Worm (Caenorhabditis elegans) whole organism, late embryonic: Measurements from ENCODE around the gene gst-29.
A peak's percentile ranks its signal among the peaks of the same experiment; 100 is the strongest.

Experiments
- C08G9.2 ChIP-seq: sonication (generic microtip); optimal IDR thresholded peaks from 2 replicates; lab custom pipeline; 2016; ENCODE audit warnings: mild to moderate bottlenecking, missing genetic modification characterization, moderate library complexity, missing compliant biosample characterization
- C38D4.7 ChIP-seq: fragments of 200-800 bp; sonication (Bioruptor generic); optimal IDR thresholded peaks from 2 replicates; lab custom pipeline; 2018; ENCODE audit warnings: mild to moderate bottlenecking, missing genetic modification characterization, moderate library complexity, missing compliant biosample characterization
- K09A11.1 ChIP-seq: sonication (generic microtip); optimal IDR thresholded peaks from 2 replicates; lab custom pipeline; 2017; ENCODE audit warnings: antibody characterized with exemption, mild to moderate bottlenecking, missing genetic modification characterization, missing compliant biosample characterization; ENCODE audit not compliant: insufficient read depth
- ceh-18 ChIP-seq: sonication (generic microtip); optimal IDR thresholded peaks from 2 replicates; lab custom pipeline; 2016; ENCODE audit warnings: missing genetic modification characterization, missing compliant biosample characterization
- ceh-2 ChIP-seq: sonication (generic microtip); optimal IDR thresholded peaks from 2 replicates; lab custom pipeline; 2016; ENCODE audit warnings: missing genotype, missing genetic modification characterization, missing compliant biosample characterization
- ceh-22 ChIP-seq: sonication (generic microtip); optimal IDR thresholded peaks from 2 replicates; lab custom pipeline; 2017; ENCODE audit warnings: missing biosample characterization, missing genetic modification characterization
- ceh-24 ChIP-seq: sonication (generic microtip); optimal IDR thresholded peaks from 2 replicates; lab custom pipeline; 2016; ENCODE audit warnings: mild to moderate bottlenecking, missing genetic modification characterization, missing compliant biosample characterization
- ceh-30 ChIP-seq: fragments of 150-350 bp; optimal IDR thresholded peaks from 2 replicates; lab custom pipeline; 2014; ENCODE audit warnings: missing biosample characterization, missing genetic modification characterization
- ceh-31 ChIP-seq: sonication (generic microtip); optimal IDR thresholded peaks from 2 replicates; lab custom pipeline; 2016; ENCODE audit warnings: missing genetic modification characterization, missing compliant biosample characterization
- ceh-34 ChIP-seq: sonication (generic microtip); optimal IDR thresholded peaks from 2 replicates; lab custom pipeline; 2016; ENCODE audit warnings: mild to moderate bottlenecking, missing genetic modification characterization, missing compliant biosample characterization
- che-1 ChIP-seq: sonication (generic microtip); optimal IDR thresholded peaks from 2 replicates; lab custom pipeline; 2016; ENCODE audit warnings: mild to moderate bottlenecking, missing genetic modification characterization, missing compliant biosample characterization
- dmd-4 ChIP-seq: sonication (generic microtip); optimal IDR thresholded peaks from 2 replicates; lab custom pipeline; 2016; ENCODE audit warnings: borderline replicate concordance, missing genetic modification characterization, missing compliant biosample characterization
- dve-1 ChIP-seq: sonication (generic microtip); optimal IDR thresholded peaks from 2 replicates; lab custom pipeline; 2017; ENCODE audit warnings: antibody characterized with exemption, mild to moderate bottlenecking, missing genetic modification characterization, missing compliant biosample characterization
- elt-4 ChIP-seq: sonication (generic microtip); optimal IDR thresholded peaks from 2 replicates; lab custom pipeline; 2016; ENCODE audit warnings: missing genetic modification characterization, missing compliant biosample characterization
- eyg-1 ChIP-seq: sonication (generic microtip); optimal IDR thresholded peaks from 2 replicates; lab custom pipeline; 2016; ENCODE audit warnings: missing genotype, missing genetic modification characterization, missing compliant biosample characterization
- fax-1 ChIP-seq: sonication (generic microtip); optimal IDR thresholded peaks from 2 replicates; lab custom pipeline; 2016; ENCODE audit warnings: missing genotype, missing genetic modification characterization, missing compliant biosample characterization
- fkh-6 ChIP-seq: sonication (generic microtip); optimal IDR thresholded peaks from 2 replicates; lab custom pipeline; 2016; ENCODE audit warnings: missing genetic modification characterization, missing compliant biosample characterization
- gmeb-2 ChIP-seq: sonication (generic microtip); optimal IDR thresholded peaks from 2 replicates; lab custom pipeline; 2016; ENCODE audit warnings: missing genetic modification characterization, inconsistent platforms, missing compliant biosample characterization
- hlh-8 ChIP-seq: sonication (generic microtip); optimal IDR thresholded peaks from 2 replicates; lab custom pipeline; 2016; ENCODE audit warnings: missing genotype, missing genetic modification characterization, missing compliant biosample characterization
- lim-6 ChIP-seq: sonication (generic microtip); optimal IDR thresholded peaks from 2 replicates; lab custom pipeline; 2016; ENCODE audit warnings: missing genetic modification characterization, missing compliant biosample characterization
- madf-2 ChIP-seq: sonication (generic microtip); optimal IDR thresholded peaks from 2 replicates; lab custom pipeline; 2017; ENCODE audit warnings: missing genetic modification characterization, missing compliant biosample characterization
- mec-3 ChIP-seq: sonication (generic microtip); optimal IDR thresholded peaks from 2 replicates; lab custom pipeline; 2016; ENCODE audit warnings: borderline replicate concordance, missing genetic modification characterization, missing compliant biosample characterization
- nhr-11 ChIP-seq: fragments of 150-350 bp; optimal IDR thresholded peaks from 2 replicates; lab custom pipeline; 2014; ENCODE audit warnings: missing biosample characterization, missing genetic modification characterization
- npax-4 ChIP-seq: sonication (generic microtip); optimal IDR thresholded peaks from 2 replicates; lab custom pipeline; 2016; ENCODE audit warnings: missing genetic modification characterization, missing compliant biosample characterization
- pat-9 ChIP-seq: fragments of 200-800 bp; sonication (Bioruptor generic); optimal IDR thresholded peaks from 2 replicates; lab custom pipeline; 2018; ENCODE audit warnings: mild to moderate bottlenecking, missing genetic modification characterization, moderate library complexity, missing compliant biosample characterization
- pax-1 ChIP-seq: fragments of 150-350 bp; optimal IDR thresholded peaks from 2 replicates; lab custom pipeline; 2014; ENCODE audit warnings: missing biosample characterization, missing genetic modification characterization
- pha-2 ChIP-seq: sonication (generic microtip); optimal IDR thresholded peaks from 2 replicates; lab custom pipeline; 2017; ENCODE audit warnings: mild to moderate bottlenecking, missing genetic modification characterization, missing compliant biosample characterization
- pha-4 ChIP-seq: fragments of 150-350 bp; optimal IDR thresholded peaks from 2 replicates; lab custom pipeline; 2018; ENCODE audit warnings: missing biosample characterization, missing genetic modification reagents, missing genetic modification characterization
- sdc-2 ChIP-seq: sonication (generic microtip); optimal IDR thresholded peaks from 2 replicates; lab custom pipeline; 2016; ENCODE audit warnings: missing genotype, missing genetic modification characterization, missing compliant biosample characterization
- sox-4 ChIP-seq: sonication (generic microtip); optimal IDR thresholded peaks from 2 replicates; lab custom pipeline; 2017; ENCODE audit warnings: mild to moderate bottlenecking, missing genetic modification characterization, inconsistent platforms, missing compliant biosample characterization
- tbx-2 ChIP-seq: sonication (generic microtip); optimal IDR thresholded peaks from 2 replicates; lab custom pipeline; 2016; ENCODE audit warnings: missing genetic modification characterization, missing compliant biosample characterization
- tbx-7 ChIP-seq: sonication (generic microtip); optimal IDR thresholded peaks from 2 replicates; lab custom pipeline; 2016; ENCODE audit warnings: missing genotype, missing genetic modification characterization, missing compliant biosample characterization
- ttx-3 ChIP-seq: sonication (generic microtip); optimal IDR thresholded peaks from 2 replicates; lab custom pipeline; 2016; ENCODE audit warnings: missing genetic modification reagents, missing genetic modification characterization, missing compliant biosample characterization
- unc-3 ChIP-seq, 2 experiments: fragments of 200-800 bp in 1 of 2; sonication (Bioruptor generic) in 1 of 2; sonication (generic microtip) in 1 of 2; conservative IDR thresholded peaks in 1 of 2; optimal IDR thresholded peaks in 1 of 2; 2 replicates each; pipeline versions ENCODE4 v1.3.6 to Lab custom; 2016 to 2022; ENCODE audit warnings: missing compliant biosample characterization in 2 of 2, missing genetic modification characterization in 2 of 2, missing genetic modification reagents in 1 of 2
- zip-5 ChIP-seq: sonication (generic microtip); optimal IDR thresholded peaks from 2 replicates; lab custom pipeline; 2016; ENCODE audit warnings: missing genetic modification characterization, missing compliant biosample characterization

gst-29 gene

ce11 chrII:15164453-15164852 lies 5.2 kb downstream of the gst-29 start, which contains the start of gene gst-26:
Gene gst-26, minus strand, starts transcription at chrII:15164553.
- TF ChIP-seq pat-9 (no peak), sdc-2 (no peak), ceh-2 (no peak), unc-3 (GFP tag; conservative IDR thresholded peaks at IDR 0.05; lab: Robert Waterston, UW) (no peak), unc-3 (tag; optimal IDR thresholded peaks at IDR 0.05; lab: Kevin White, UChicago) (no peak), madf-2 (tag; lab: Kevin White, UChicago) (no peak), sox-4 (tag; lab: Kevin White, UChicago) (no peak), ceh-31 (tag; lab: Kevin White, UChicago) (no peak), gmeb-2 (no peak), eyg-1 (no peak), hlh-8 (no peak), elt-4 (no peak), lim-6 (tag; lab: Kevin White, UChicago) (no peak), pha-4 (no peak), dmd-4 (tag; lab: Kevin White, UChicago) (no peak)

ce11 chrII:15158364-15158763 lies 11.3 kb downstream of the gst-29 start:
- peak; percentile 51 for TF ChIP-seq dve-1 (tag; lab: Kevin White, UChicago)
- no peak for TF ChIP-seq dmd-4 (tag; lab: Kevin White, UChicago)

- TF ChIP-seq nhr-11 (tag; lab: Kevin White, UChicago): no peak
- TF ChIP-seq ceh-22: no peak
- no peak for TF ChIP-seq K09A11.1 (tag; lab: Kevin White, UChicago)
- no peak for TF ChIP-seq ceh-24
- TF ChIP-seq npax-4 (tag; lab: Kevin White, UChicago): no peak
- no peak for TF ChIP-seq ttx-3 (tag; lab: Kevin White, UChicago)
- TF ChIP-seq mec-3 (tag; lab: Kevin White, UChicago): no peak
- no peak for TF ChIP-seq pat-9
- no peak for TF ChIP-seq fkh-6 (tag; lab: Kevin White, UChicago)
- no peak for TF ChIP-seq unc-3 (GFP tag; conservative IDR thresholded peaks at IDR 0.05; lab: Robert Waterston, UW)
- TF ChIP-seq unc-3 (tag; optimal IDR thresholded peaks at IDR 0.05; lab: Kevin White, UChicago): no peak
- TF ChIP-seq ceh-34 (tag; lab: Kevin White, UChicago): no peak
- no peak for TF ChIP-seq ceh-30 (tag; lab: Kevin White, UChicago)
- TF ChIP-seq pha-2 (tag; lab: Kevin White, UChicago): no peak
- TF ChIP-seq gmeb-2: no peak
- TF ChIP-seq ceh-2: no peak
- TF ChIP-seq pax-1 (tag; lab: Kevin White, UChicago): no peak
- TF ChIP-seq tbx-2 (tag; lab: Kevin White, UChicago): no peak
Measured at ce11 chrII:15157880-15158279, 11.8 kb downstream of the gst-29 start, which contains the start of gene ptr-20. Gene ptr-20, plus strand, starts transcription at chrII:15158180.

ce11 chrII:15148442-15148841 lies 21.2 kb downstream of the gst-29 start:
- TF ChIP-seq C38D4.7 (GFP tag; lab: Kevin White, UChicago) (no peak), fax-1 (tag; lab: Kevin White, UChicago) (no peak), tbx-7 (tag; lab: Kevin White, UChicago) (no peak), pha-4 (no peak), nhr-11 (tag; lab: Kevin White, UChicago) (no peak), ttx-3 (tag; lab: Kevin White, UChicago) (no peak), C08G9.2 (tag; lab: Kevin White, UChicago) (no peak), ceh-2 (no peak), ceh-30 (tag; lab: Kevin White, UChicago) (no peak), ceh-18 (tag; lab: Kevin White, UChicago) (no peak), che-1 (tag; lab: Kevin White, UChicago) (no peak), zip-5 (tag; lab: Kevin White, UChicago) (no peak)
